Worm (Caenorhabditis elegans) whole organism, mixed stage, embryonic: ENCODE data around the gene acy-4.

ENCODE experiments used
- nhr-237 ChIP-seq: fragments of 150-350 bp; optimal IDR thresholded peaks from 2 replicates; lab custom pipeline; 2014; ENCODE audit warnings: missing biosample characterization, missing genetic modification characterization
- sptf-1 ChIP-seq: sonication (generic microtip); optimal IDR thresholded peaks from 2 replicates; lab custom pipeline; 2017; ENCODE audit warnings: mild to moderate bottlenecking, missing genetic modification characterization, moderate library complexity, missing compliant biosample characterization

DNA sequence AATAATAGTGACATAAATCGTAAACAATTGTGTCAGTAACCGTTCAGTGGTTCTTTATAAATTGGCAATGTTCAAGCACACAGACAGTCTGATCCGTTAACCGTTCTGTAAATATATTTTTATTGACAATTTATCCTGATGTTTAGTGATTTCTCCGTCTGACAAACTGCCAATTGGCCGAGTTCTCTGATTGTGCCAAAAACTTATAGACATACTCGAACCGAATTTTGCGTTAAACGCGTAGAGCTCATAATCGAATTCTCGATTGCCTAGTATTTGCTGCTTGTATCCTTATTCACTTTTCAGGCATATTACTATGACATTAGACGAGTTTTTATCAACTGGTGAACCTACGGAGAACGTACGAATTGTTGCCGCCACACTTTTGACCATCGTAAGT, 13.5 kb upstream of the acy-4 start, which contains the start of gene srx-117:
- TF ChIP-seq nhr-237 (tag; lab: Kevin White, UChicago) = no peak
- no peak for TF ChIP-seq sptf-1 (tag; lab: Kevin White, UChicago)
